Fruit fly (Drosophila melanogaster): ENCODE measurements around the gene eRF1.

eRF1 gene

DNA sequence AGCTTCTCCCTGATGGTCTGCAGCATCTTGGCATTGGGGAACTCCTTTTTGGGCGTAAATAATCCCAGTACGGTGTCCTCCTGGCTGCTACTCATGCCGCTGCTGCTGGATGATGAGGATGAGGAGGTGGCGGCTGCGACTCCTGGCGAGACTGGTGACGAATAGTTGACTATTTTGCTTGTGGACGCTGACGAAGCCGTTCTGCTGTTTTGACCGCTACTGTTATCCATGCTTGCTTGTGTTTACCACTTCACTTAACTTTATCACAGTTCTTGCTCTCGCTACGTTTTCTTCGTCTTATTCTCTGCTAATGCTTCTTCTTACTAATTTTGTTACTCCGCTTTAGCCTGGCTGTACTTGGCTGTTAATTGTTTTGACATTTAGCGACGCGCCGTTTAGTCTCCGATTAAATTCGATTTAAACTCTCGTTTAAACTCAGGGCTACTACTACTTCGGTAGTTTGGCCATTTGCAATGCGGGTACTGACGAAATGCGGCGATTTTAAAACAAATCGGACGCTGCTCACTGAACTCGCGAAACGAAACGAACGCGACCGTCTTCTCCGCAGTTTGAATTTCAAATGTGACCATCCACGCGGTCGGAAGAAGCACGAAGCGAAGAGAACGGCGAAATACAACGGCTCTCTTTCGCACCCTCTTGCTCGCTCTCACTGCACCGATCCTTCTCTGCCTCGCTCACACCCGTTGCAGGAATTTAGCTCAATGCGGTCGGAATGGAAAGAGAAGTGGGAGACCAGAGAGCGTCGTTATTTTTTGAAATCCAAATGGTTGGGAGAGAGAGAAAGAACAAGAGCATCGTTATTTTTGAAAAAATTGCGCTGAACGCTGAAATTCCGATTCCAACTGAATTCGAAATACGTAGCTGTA is 53.1 kb downstream of the eRF1 start, which contains the start of gene trbl (continued):
- TF ChIP-seq sr (GFP tag; IDR thresholded peaks at IDR 0.05) (no peak), Dref (GFP tag; IDR thresholded peaks at IDR 0.05) (no peak), sima (GFP tag; optimal IDR thresholded peaks at IDR 0.05) (no peak), fru (optimal IDR thresholded peaks at IDR 0.05) (no peak), CG17912 (GFP tag; optimal IDR thresholded peaks at IDR 0.05) (no peak), Neu2 (GFP tag; optimal IDR thresholded peaks at IDR 0.05; ENCODE audit: borderline replicate concordance) (no peak), CG15269 (tag; optimal IDR thresholded peaks at IDR 0.05) (peak; percentile 27), pita (GFP tag; optimal IDR thresholded peaks at IDR 0.05) (no peak), CG10267 (tag; optimal IDR thresholded peaks at IDR 0.05) (peak; percentile 53), Nf-YA (GFP tag; IDR thresholded peaks at IDR 0.05) (no peak), Rx (GFP tag; IDR thresholded peaks at IDR 0.05) (no peak), Gsc (GFP tag; IDR thresholded peaks at IDR 0.05) (no peak), lab (GFP tag; optimal IDR thresholded peaks at IDR 0.05) (peak; percentile 52), dati (GFP tag; IDR thresholded peaks at IDR 0.05) (0 out of 2 replicates have a peak, but pooled peaks have one; percentile 34), Dfd (GFP tag; optimal IDR thresholded peaks at IDR 0.05) (no peak), HLHmδ (GFP tag; optimal IDR thresholded peaks at IDR 0.05) (peak; percentile 60), ato (GFP tag; IDR thresholded peaks at IDR 0.05; ENCODE audit: partially characterized antibody) (peak; percentile 70; the same call in 1 of the 2 replicates), CG12071 (GFP tag; optimal IDR thresholded peaks at IDR 0.05) (peak; percentile 58), CG12942 (GFP tag; optimal IDR thresholded peaks at IDR 0.05) (no peak), fd96Cb (tag; optimal IDR thresholded peaks at IDR 0.05) (no peak), CG13287 (GFP tag; IDR thresholded peaks at IDR 0.05; ENCODE audit: partially characterized antibody) (peak; percentile 70), Atf3 (GFP tag; optimal IDR thresholded peaks at IDR 0.05) (no peak), Bdp1 (GFP tag; optimal IDR thresholded peaks at IDR 0.05) (no peak), CG15514 (GFP tag; optimal IDR thresholded peaks at IDR 0.05) (peak; percentile 68), Atf6 (GFP tag; IDR thresholded peaks at IDR 0.05) (peak; percentile 51), Dad (GFP tag; optimal IDR thresholded peaks at IDR 0.05) (no peak), CG12299 (tag; optimal IDR thresholded peaks at IDR 0.05) (peak; percentile 60), kah (GFP tag; optimal IDR thresholded peaks at IDR 0.05) (peak; percentile 43), Ada2b (GFP tag; IDR thresholded peaks at IDR 0.05) (no peak), CG10431 (GFP tag; optimal IDR thresholded peaks at IDR 0.05) (peak; percentile 56), CG14860 (GFP tag; IDR thresholded peaks at IDR 0.05; ENCODE audit: partially characterized antibody) (peak; percentile 75), CG4820 (GFP tag; optimal IDR thresholded peaks at IDR 0.05) (no peak), ham (GFP tag; IDR thresholded peaks at IDR 0.05) (no peak), Camta (GFP tag; optimal IDR thresholded peaks at IDR 0.05) (no peak), BEAF-32 (GFP tag; optimal IDR thresholded peaks at IDR 0.05) (peak; percentile 5), p53 (GFP tag; optimal IDR thresholded peaks at IDR 0.05) (no peak), vvl (GFP tag; IDR thresholded peaks at IDR 0.05) (peak; percentile 56; the same call in 1 of the 2 replicates), chif (GFP tag; optimal IDR thresholded peaks at IDR 0.05) (peak in 1 of 2 experiments; percentile 35), B-H1 (GFP tag; IDR thresholded peaks at IDR 0.05) (no peak; the same call in 2 of the 3 replicates), MESR4 (GFP tag; optimal IDR thresholded peaks at IDR 0.05) (peak; percentile 37), CG8359 (GFP tag; optimal IDR thresholded peaks at IDR 0.05; ENCODE audit: borderline replicate concordance) (no peak), cwo (GFP tag; optimal IDR thresholded peaks at IDR 0.05) (no peak), CG32772 (GFP tag; IDR thresholded peaks at IDR 0.05) (no peak), tin (GFP tag; optimal IDR thresholded peaks at IDR 0.05) (no peak), CG4854 (GFP tag; optimal IDR thresholded peaks at IDR 0.05) (no peak), zfh2 (GFP tag; optimal IDR thresholded peaks at IDR 0.05) (no peak), CG11696 (GFP tag; IDR thresholded peaks at IDR 0.05) (no peak), Hr39 (optimal IDR thresholded peaks at IDR 0.05) (no peak), inv (GFP tag; IDR thresholded peaks at IDR 0.05; ENCODE audit: partially characterized antibody) (no peak)

Measured in whole organism, embryonic.